Fruit fly (Drosophila melanogaster): ENCODE results near the gene CG15456.

DNA sequence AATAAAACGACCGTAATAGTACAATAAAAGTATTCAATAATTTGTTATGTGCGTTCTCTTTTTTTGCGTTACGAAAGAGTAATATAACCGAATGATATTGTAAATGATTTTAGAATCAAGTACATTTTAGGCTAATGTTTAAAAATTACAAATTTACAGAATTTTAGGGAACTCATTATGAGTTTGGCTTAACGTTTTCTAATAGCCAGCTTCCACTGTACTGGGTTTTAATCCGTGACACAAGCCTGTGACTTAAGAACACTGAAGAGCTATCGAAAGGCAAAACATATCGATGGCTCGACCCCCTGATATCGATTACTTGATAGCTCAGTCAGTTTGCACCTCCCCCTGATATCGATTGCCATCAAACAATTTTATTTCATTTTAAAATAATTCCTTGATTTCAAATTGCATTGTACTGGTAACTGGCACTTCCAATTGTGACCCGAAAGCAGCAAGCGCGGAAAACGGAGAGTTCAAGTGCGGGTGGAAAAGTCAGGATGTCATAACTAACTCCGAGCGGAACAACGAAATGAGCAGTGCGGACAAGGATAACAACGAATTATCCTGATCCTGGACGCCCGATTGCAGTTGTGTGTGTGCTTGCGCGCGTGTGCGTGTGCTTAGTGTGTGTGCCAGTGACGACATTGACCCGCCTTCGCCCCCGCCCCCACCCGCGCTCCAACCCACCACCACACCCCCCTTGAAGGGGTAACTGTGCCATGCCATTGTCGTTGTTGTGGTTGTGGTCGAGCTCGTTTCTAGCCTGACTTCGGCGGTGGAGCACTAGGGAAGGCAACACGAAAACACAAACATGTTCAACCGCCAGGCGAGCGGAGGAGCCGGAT is 32.6 kb downstream of the CG15456 start, which contains the start of gene HERC2:
- no peak for TF ChIP-seq psq (optimal IDR thresholded peaks at IDR 0.05)
- TF ChIP-seq h (optimal IDR thresholded peaks at IDR 0.05), result no peak
- no peak for TF ChIP-seq insv (optimal IDR thresholded peaks at IDR 0.05)
- TF ChIP-seq ttk (optimal IDR thresholded peaks at IDR 0.05), result no peak
- TF ChIP-seq Myc (optimal IDR thresholded peaks at IDR 0.05), result no peak
- TF ChIP-seq Sin3A (optimal IDR thresholded peaks at IDR 0.05), result no peak
